Worm (Caenorhabditis elegans) whole organism, late embryonic: Measurements from ENCODE around the gene nas-16.
"Not testable (repeated sequence)": the region's sequence is repeated elsewhere in the genome, so short reads cannot be mapped to it uniquely, and the experiment has no call there.

Experiments
- C08G9.2 ChIP-seq: sonication (generic microtip); optimal IDR thresholded peaks from 2 replicates; lab custom pipeline; 2016; ENCODE audit warnings: mild to moderate bottlenecking, missing genetic modification characterization, moderate library complexity, missing compliant biosample characterization
- C38D4.7 ChIP-seq: fragments of 200-800 bp; sonication (Bioruptor generic); optimal IDR thresholded peaks from 2 replicates; lab custom pipeline; 2018; ENCODE audit warnings: mild to moderate bottlenecking, missing genetic modification characterization, moderate library complexity, missing compliant biosample characterization
- F13H6.1 ChIP-seq: sonication (generic microtip); optimal IDR thresholded peaks from 2 replicates; lab custom pipeline; 2016; ENCODE audit warnings: missing genetic modification characterization, missing compliant biosample characterization
- K02D7.2 ChIP-seq: sonication (generic microtip); optimal IDR thresholded peaks from 2 replicates; lab custom pipeline; 2017; ENCODE audit warnings: mild to moderate bottlenecking, missing genetic modification characterization, missing compliant biosample characterization
- K09A11.1 ChIP-seq: sonication (generic microtip); optimal IDR thresholded peaks from 2 replicates; lab custom pipeline; 2017; ENCODE audit warnings: antibody characterized with exemption, mild to moderate bottlenecking, missing genetic modification characterization, missing compliant biosample characterization; ENCODE audit not compliant: insufficient read depth
- T23F11.4 ChIP-seq: fragments of 200-800 bp; sonication (Bioruptor generic); optimal IDR thresholded peaks from 2 replicates; lab custom pipeline; 2018; ENCODE audit warnings: mild to moderate bottlenecking, missing genetic modification characterization, missing compliant biosample characterization
- ceh-19 ChIP-seq: fragments of 200-800 bp; sonication (Bioruptor generic); optimal IDR thresholded peaks from 2 replicates; lab custom pipeline; 2018; ENCODE audit warnings: mild to moderate bottlenecking, missing genetic modification characterization, missing compliant biosample characterization
- ceh-2 ChIP-seq: sonication (generic microtip); optimal IDR thresholded peaks from 2 replicates; lab custom pipeline; 2016; ENCODE audit warnings: missing genotype, missing genetic modification characterization, missing compliant biosample characterization
- ceh-30 ChIP-seq: fragments of 150-350 bp; optimal IDR thresholded peaks from 2 replicates; lab custom pipeline; 2014; ENCODE audit warnings: missing biosample characterization, missing genetic modification characterization
- ceh-31 ChIP-seq: sonication (generic microtip); optimal IDR thresholded peaks from 2 replicates; lab custom pipeline; 2016; ENCODE audit warnings: missing genetic modification characterization, missing compliant biosample characterization
- ceh-48 ChIP-seq: sonication (generic microtip); optimal IDR thresholded peaks from 2 replicates; lab custom pipeline; 2016; ENCODE audit warnings: missing genetic modification characterization, inconsistent platforms, missing compliant biosample characterization
- ceh-9 ChIP-seq: sonication (generic microtip); optimal IDR thresholded peaks from 2 replicates; lab custom pipeline; 2016; ENCODE audit warnings: mild to moderate bottlenecking, missing genetic modification characterization, inconsistent platforms, missing compliant biosample characterization
- che-1 ChIP-seq: sonication (generic microtip); optimal IDR thresholded peaks from 2 replicates; lab custom pipeline; 2016; ENCODE audit warnings: mild to moderate bottlenecking, missing genetic modification characterization, missing compliant biosample characterization
- dve-1 ChIP-seq: sonication (generic microtip); optimal IDR thresholded peaks from 2 replicates; lab custom pipeline; 2017; ENCODE audit warnings: antibody characterized with exemption, mild to moderate bottlenecking, missing genetic modification characterization, missing compliant biosample characterization
- elt-4 ChIP-seq: sonication (generic microtip); optimal IDR thresholded peaks from 2 replicates; lab custom pipeline; 2016; ENCODE audit warnings: missing genetic modification characterization, missing compliant biosample characterization
- ets-4 ChIP-seq: sonication (generic microtip); optimal IDR thresholded peaks from 2 replicates; lab custom pipeline; 2016; ENCODE audit warnings: missing genetic modification characterization, missing compliant biosample characterization
- fax-1 ChIP-seq: sonication (generic microtip); optimal IDR thresholded peaks from 2 replicates; lab custom pipeline; 2016; ENCODE audit warnings: missing genotype, missing genetic modification characterization, missing compliant biosample characterization
- hlh-6 ChIP-seq: sonication (generic microtip); optimal IDR thresholded peaks from 2 replicates; lab custom pipeline; 2016; ENCODE audit warnings: missing genotype, missing genetic modification characterization, missing compliant biosample characterization
- lim-6 ChIP-seq: sonication (generic microtip); optimal IDR thresholded peaks from 2 replicates; lab custom pipeline; 2016; ENCODE audit warnings: missing genetic modification characterization, missing compliant biosample characterization
- nfya-1 ChIP-seq: sonication (generic microtip); optimal IDR thresholded peaks from 2 replicates; lab custom pipeline; 2017; ENCODE audit warnings: missing genetic modification characterization, mild to moderate bottlenecking, missing compliant biosample characterization, antibody characterized with exemption, moderate library complexity
- nhr-232 ChIP-seq: sonication (generic microtip); optimal IDR thresholded peaks from 2 replicates; lab custom pipeline; 2016; ENCODE audit warnings: missing genetic modification characterization, missing compliant biosample characterization
- npax-4 ChIP-seq: sonication (generic microtip); optimal IDR thresholded peaks from 2 replicates; lab custom pipeline; 2016; ENCODE audit warnings: missing genetic modification characterization, missing compliant biosample characterization
- pag-3 ChIP-seq: sonication (generic microtip); optimal IDR thresholded peaks from 2 replicates; lab custom pipeline; 2016; ENCODE audit warnings: missing compliant biosample characterization, missing genetic modification characterization, borderline replicate concordance
- pqm-1 ChIP-seq: sonication (generic microtip); optimal IDR thresholded peaks from 2 replicates; lab custom pipeline; 2016; ENCODE audit warnings: missing genetic modification characterization, missing compliant biosample characterization
- pros-1 ChIP-seq: fragments of 150-350 bp; optimal IDR thresholded peaks from 2 replicates; lab custom pipeline; 2014; ENCODE audit warnings: missing biosample characterization, missing genetic modification reagents, missing genetic modification characterization
- sdc-2 ChIP-seq: sonication (generic microtip); optimal IDR thresholded peaks from 2 replicates; lab custom pipeline; 2016; ENCODE audit warnings: missing genotype, missing genetic modification characterization, missing compliant biosample characterization
- sox-2 ChIP-seq: fragments of 200-800 bp; sonication (Bioruptor generic); IDR thresholded peaks from 2 replicates; pipeline ENCODE4 v1.3.6; 2022; ENCODE audit warnings: missing genetic modification reagents, missing genetic modification characterization, missing compliant biosample characterization
- syd-9 ChIP-seq: sonication (generic microtip); optimal IDR thresholded peaks from 2 replicates; lab custom pipeline; 2016; ENCODE audit warnings: mild to moderate bottlenecking, missing genetic modification characterization, moderate library complexity, missing compliant biosample characterization
- tbx-7 ChIP-seq: sonication (generic microtip); optimal IDR thresholded peaks from 2 replicates; lab custom pipeline; 2016; ENCODE audit warnings: missing genotype, missing genetic modification characterization, missing compliant biosample characterization
- ttx-3 ChIP-seq: sonication (generic microtip); optimal IDR thresholded peaks from 2 replicates; lab custom pipeline; 2016; ENCODE audit warnings: missing genetic modification reagents, missing genetic modification characterization, missing compliant biosample characterization
- unc-42 ChIP-seq: sonication (generic microtip); optimal IDR thresholded peaks from 2 replicates; lab custom pipeline; 2016; ENCODE audit warnings: missing genotype, missing genetic modification characterization, missing compliant biosample characterization
- unc-86 ChIP-seq: sonication (generic microtip); optimal IDR thresholded peaks from 2 replicates; lab custom pipeline; 2016; ENCODE audit warnings: missing genetic modification characterization, missing compliant biosample characterization
- ztf-16 ChIP-seq: sonication (generic microtip); optimal IDR thresholded peaks from 2 replicates; lab custom pipeline; 2017; ENCODE audit warnings: missing genetic modification characterization, missing compliant biosample characterization

Gene nas-16

ce11 chrV:11385060-11385459 lies 7.1 kb upstream of the nas-16 start, which contains the start of gene col-154:
Gene col-154 (plus strand): TSS chrV:11385360.
- TF ChIP-seq K02D7.2 (tag; lab: Kevin White, UChicago) (no peak), sox-2 (GFP tag; lab: Robert Waterston, UW) (no peak), ceh-2 (tag; lab: Kevin White, UChicago) (no peak), npax-4 (tag; lab: Kevin White, UChicago) (no peak), F13H6.1 (no peak), tbx-7 (tag; lab: Kevin White, UChicago) (no peak), che-1 (tag; lab: Kevin White, UChicago) (no peak), nfya-1 (tag; lab: Kevin White, UChicago) (no peak), K09A11.1 (tag; lab: Kevin White, UChicago) (no peak), ceh-48 (tag; lab: Kevin White, UChicago) (no peak), ceh-9 (no peak), ztf-16 (tag; lab: Kevin White, UChicago) (no peak)

DNA sequence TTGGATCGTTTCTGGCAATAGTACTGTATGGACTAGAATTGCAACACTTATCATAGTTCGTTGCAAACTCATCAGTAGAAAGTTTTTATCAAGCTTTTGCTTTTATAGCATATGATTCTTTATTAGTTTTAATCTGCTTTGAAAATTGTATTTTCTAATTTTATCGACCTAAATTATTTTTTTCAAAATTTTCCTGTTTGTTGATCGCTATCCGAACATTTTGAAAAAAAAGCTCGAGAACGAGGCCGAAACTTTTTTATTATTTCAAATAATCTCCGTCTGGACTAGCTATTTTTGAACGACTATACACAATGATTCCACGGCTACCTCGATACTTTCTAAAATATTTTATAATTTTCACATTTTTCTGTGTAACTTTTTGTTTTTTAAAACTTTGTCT lies 5.7 kb upstream of the nas-16 start, which contains the start of gene F55C10.4:
Gene F55C10.4 (plus strand): TSS at position 301 of the 400 bp plus-strand sequence.
- no peak for TF ChIP-seq hlh-6
- TF ChIP-seq pag-3 (tag; lab: Kevin White, UChicago): no peak

ce11 chrV:11389776-11390175 lies 2.3 kb upstream of the nas-16 start, which contains the start of gene col-155:
Gene col-155 (minus strand): TSS chrV:11389876.
- no peak for TF ChIP-seq che-1 (tag; lab: Kevin White, UChicago)
- TF ChIP-seq ceh-9: no peak
- no peak for TF ChIP-seq nhr-232 (tag; lab: Kevin White, UChicago)
- TF ChIP-seq ttx-3 (tag; lab: Kevin White, UChicago): no peak
- no peak for TF ChIP-seq K09A11.1 (tag; lab: Kevin White, UChicago)
- TF ChIP-seq ceh-19 (GFP tag; lab: Kevin White, UChicago): no peak
- no peak for TF ChIP-seq unc-86 (tag; lab: Kevin White, UChicago)
- no peak for TF ChIP-seq T23F11.4 (GFP tag; lab: Kevin White, UChicago)
- TF ChIP-seq C08G9.2: no peak
- no peak for TF ChIP-seq elt-4 (tag; lab: Kevin White, UChicago)
- no peak for TF ChIP-seq unc-42 (tag; lab: Kevin White, UChicago)
- no peak for TF ChIP-seq dve-1 (tag; lab: Kevin White, UChicago)
- TF ChIP-seq pros-1 (tag; lab: Kevin White, UChicago): no peak
- no peak for TF ChIP-seq ets-4 (tag; lab: Kevin White, UChicago)

DNA sequence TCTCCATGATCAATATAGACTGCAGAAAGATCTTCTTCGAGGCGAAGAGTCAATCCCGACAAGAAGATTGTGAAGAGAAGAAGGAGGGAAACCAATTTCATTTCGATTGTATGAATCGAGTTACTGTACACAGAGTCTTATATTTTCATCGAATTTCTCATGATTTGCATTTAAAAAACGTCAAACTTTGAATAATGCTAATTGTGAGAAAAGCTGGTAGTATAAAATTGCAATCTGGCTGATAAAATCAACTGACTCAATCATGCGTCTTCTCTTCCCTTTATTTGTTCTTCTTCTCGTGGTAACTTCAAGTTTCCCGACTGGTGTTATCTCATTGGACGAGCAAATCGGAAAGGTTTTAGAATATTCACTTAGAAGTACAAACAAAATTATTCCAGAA lies 1.7 kb upstream of the nas-16 start, which contains the start of the genes K03B8.11 and K03B8.14:
Gene K03B8.11 (minus strand): TSS at position 101 of the 400 bp plus-strand sequence.
Gene K03B8.14 (plus strand): TSS at position 110 of the 400 bp plus-strand sequence.
- TF ChIP-seq pqm-1 (tag; lab: Kevin White, UChicago) (no peak), nhr-232 (tag; lab: Kevin White, UChicago) (no peak), syd-9 (tag; lab: Kevin White, UChicago) (no peak), ceh-31 (tag; lab: Kevin White, UChicago) (no peak), ceh-30 (tag; lab: Kevin White, UChicago) (no peak)

- TF ChIP-seq ceh-9; C38D4.7 (GFP tag; lab: Kevin White, UChicago); lim-6 (tag; lab: Kevin White, UChicago): not testable (repeated sequence)
These were observed 2.9 kb downstream of the nas-16 start, which contains the start of gene K03B8.4 for ce11 chrV:11395024-11395423. Gene K03B8.4 (minus strand): TSS chrV:11395124.

- TF ChIP-seq sdc-2, ttx-3, fax-1 (tag; lab: Kevin White, UChicago): not testable (repeated sequence)
These were observed 4.0 kb downstream of the nas-16 start, which contains the start of gene nas-18 for ce11 chrV:11396134-11396533. Gene nas-18 (plus strand): TSS chrV:11396434.
